Fruit fly (Drosophila melanogaster) Kc167 (cell line): ENCODE data around the gene CG3301.

Experiments used
- Myc ChIP-seq: fragments of >200 bp; optimal IDR thresholded peaks from 2 replicates; lab custom pipeline; 2017; ENCODE audit warnings: missing external identifiers
- Sin3A ChIP-seq: fragments of >200 bp; optimal IDR thresholded peaks from 2 replicates; lab custom pipeline; 2018; ENCODE audit warnings: missing external identifiers
- h ChIP-seq: fragments of >200 bp; optimal IDR thresholded peaks from 3 replicates; lab custom pipeline; 2018; ENCODE audit warnings: missing external identifiers
- insv ChIP-seq: fragments of >200 bp; optimal IDR thresholded peaks from 3 replicates; lab custom pipeline; 2018; ENCODE audit warnings: missing external identifiers
- psq ChIP-seq: fragments of >200 bp; optimal IDR thresholded peaks from 2 replicates; lab custom pipeline; 2017; ENCODE audit warnings: missing external identifiers
- ttk ChIP-seq: sonication (Bioruptor generic); optimal IDR thresholded peaks from 2 replicates; lab custom pipeline; 2017; ENCODE audit warnings: missing external identifiers

CG3301 gene

DNA sequence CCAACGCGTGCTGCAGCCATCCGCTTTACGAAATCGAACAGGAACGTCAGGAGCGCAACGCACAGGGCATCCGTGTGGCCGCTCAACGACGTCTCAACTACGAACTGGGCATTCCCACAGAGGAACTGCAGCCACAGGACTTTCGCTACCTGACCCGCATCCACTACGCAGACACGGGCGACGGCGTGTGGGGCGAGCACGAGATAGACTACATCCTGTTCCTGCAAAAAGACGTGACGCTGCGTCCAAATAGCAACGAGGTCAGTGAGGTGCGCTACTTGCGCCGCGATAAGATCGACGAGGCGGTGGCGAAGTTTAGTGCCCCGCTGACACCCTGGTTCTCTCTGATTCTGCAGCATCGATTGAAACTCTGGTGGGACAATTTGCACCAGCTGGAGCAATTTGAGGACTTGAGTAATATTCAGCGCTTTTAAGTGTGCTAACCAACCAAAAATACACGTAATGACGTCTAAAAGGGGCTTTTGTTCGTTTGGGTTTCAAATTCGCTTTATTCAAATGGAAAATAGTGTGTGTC lies 5.4 kb downstream of the CG3301 start:
- TF ChIP-seq ttk (lab: Kevin White, UChicago) (peak; percentile 1), h (lab: Kevin White, UChicago) (no peak), psq (no peak), Myc (lab: Kevin White, UChicago) (no peak), insv (lab: Kevin White, UChicago) (no peak)

DNA sequence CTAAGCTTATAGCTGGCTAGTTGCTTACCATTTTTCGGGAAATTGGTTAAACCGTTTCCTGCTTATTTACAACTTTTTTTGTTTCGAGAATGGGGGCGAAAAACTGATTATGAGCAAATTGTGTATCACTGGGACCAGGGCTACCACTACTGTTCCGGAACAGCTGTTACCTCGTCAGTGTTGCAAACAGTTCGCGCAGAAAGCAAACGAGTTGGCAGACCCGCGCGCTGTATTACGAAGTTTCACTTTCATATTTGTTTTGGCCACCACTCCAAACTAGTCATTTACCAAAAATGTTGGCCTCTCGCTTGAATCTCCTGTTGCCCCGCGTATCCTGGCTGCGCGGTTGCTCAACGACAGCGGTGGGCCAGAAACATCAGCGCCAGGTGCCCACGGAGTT lies 6.1 kb downstream of the CG3301 start, which contains the start of the genes AP-2sigma and Idi:
TSS of gene AP-2sigma (minus strand) at position 153 of the 400 bp plus-strand sequence.
TSS of gene Idi (plus strand) at position 204 of the 400 bp plus-strand sequence.
- TF ChIP-seq Myc (lab: Kevin White, UChicago) (no peak), psq (no peak), h (lab: Kevin White, UChicago) (no peak), ttk (lab: Kevin White, UChicago) (no peak), insv (lab: Kevin White, UChicago) (no peak), Sin3A (no peak)

DNA sequence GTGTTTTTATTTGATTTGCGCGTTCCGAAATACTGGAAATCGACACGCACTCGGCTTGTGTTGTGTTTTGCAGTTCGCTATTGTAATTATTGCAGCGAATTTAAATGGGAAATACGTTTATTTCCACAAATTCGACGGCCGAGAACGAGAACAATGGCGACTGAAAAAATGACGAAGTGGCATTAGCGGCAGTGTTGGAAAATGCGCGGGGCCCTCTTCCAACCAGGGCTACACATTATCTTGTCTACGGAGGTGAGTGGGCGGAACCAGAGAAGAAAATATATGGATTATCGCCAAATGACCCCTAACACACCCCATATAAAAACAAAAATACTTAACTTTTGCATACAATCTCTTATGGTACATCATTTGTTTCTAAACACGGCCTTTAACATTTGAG lies 7.2 kb downstream of the CG3301 start, which contains the start of gene Rab1:
TSS of gene Rab1 (minus strand) at position 188 of the 400 bp plus-strand sequence.
- TF ChIP-seq psq (no peak), Myc (lab: Kevin White, UChicago) (no peak), insv (lab: Kevin White, UChicago) (no peak), h (lab: Kevin White, UChicago) (no peak), ttk (lab: Kevin White, UChicago) (no peak), Sin3A (no peak)

DNA sequence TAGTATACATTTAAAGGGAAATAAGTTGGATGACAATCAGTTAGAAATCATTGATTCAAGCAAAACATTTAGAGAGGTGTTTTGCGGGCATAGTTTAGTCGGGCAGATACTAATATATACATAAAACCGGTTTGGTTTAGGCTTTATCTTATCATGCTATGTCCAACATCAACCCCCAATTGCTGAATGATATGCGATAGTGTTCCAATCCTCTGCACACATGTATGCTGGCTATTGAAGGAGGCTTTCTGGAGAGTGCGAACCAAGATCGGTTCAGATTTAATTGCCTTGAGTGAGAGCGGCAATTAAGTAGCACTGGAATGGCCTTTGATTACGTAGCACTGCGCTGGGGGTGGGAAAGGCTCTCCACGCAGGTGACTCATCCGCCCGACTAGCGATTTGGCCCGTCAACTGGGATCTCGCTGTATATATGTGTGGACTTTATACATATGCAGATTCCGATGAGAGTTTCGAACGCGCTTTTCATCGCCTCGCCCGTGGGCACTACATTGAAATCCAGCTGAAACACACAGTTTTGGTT lies 8.0 kb downstream of the CG3301 start:
- TF ChIP-seq h (lab: Kevin White, UChicago), result no peak
- no peak for TF ChIP-seq insv (lab: Kevin White, UChicago)
- TF ChIP-seq psq, result no peak
- no peak for TF ChIP-seq ttk (lab: Kevin White, UChicago)
- TF ChIP-seq Sin3A, result no peak
- TF ChIP-seq Myc (lab: Kevin White, UChicago), result no peak

DNA sequence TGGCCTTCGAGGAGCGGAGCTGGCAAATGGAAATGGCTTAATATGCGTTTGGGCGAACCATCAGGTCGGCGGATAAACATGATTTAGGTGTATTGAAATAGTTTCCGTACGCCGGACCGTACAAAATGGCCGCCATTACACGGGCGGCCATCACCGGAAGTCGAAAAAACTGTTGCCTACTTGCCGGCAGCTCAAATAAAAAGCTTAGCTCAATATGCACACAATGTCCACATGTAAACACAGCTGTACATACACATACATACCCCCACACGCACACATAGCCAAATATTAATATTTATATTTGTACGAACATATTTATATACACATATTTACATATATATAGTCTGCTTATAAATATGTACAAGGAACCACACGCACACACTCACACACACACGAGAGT lies 12.9 kb downstream of the CG3301 start:
- TF ChIP-seq Sin3A, result no peak
- TF ChIP-seq Myc (lab: Kevin White, UChicago), result no peak
- TF ChIP-seq h (lab: Kevin White, UChicago), result no peak
- TF ChIP-seq ttk (lab: Kevin White, UChicago), result no peak
- no peak for TF ChIP-seq psq
- TF ChIP-seq insv (lab: Kevin White, UChicago), result no peak

DNA sequence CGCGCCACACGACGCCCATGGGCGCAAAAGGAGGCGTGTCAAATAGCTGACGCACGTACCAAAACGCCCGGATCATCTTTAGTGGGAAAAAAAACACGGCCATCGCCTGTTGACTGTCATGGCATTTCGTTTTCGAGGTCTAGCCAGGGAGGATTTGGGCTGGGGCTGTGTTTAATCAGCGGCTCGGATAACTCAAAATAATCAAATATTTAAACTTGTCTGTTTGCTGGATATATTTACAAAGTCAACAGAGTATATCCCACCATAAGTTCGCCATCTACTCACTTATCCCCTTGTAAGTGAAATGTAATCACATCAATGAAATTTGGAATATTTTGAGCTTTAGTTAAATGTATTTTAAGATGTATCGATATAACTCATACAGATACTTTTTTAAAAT lies 15.3 kb downstream of the CG3301 start:
- no peak for TF ChIP-seq Myc (lab: Kevin White, UChicago)
- no peak for TF ChIP-seq psq
- no peak for TF ChIP-seq h (lab: Kevin White, UChicago)
- TF ChIP-seq insv (lab: Kevin White, UChicago), result no peak
- TF ChIP-seq Sin3A, result no peak
- no peak for TF ChIP-seq ttk (lab: Kevin White, UChicago)

DNA sequence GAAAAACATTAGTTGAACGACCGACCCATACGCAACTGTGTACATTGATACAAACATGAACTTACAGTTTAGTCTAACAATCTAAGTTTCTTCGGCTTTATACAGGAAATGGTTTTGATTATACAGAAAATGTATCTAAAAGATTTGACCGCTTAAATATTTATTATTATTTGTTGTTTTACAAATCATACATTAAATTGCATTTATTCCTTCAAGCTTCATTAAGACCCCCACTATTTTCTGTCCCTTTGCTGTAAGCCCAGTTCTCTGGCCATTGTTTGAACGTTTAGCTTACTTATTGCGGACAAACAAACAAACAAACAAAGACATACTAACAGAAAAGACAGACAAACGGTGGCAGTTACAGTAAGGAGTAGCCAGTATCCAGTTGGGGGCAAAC lies 21.8 kb downstream of the CG3301 start:
- no peak for TF ChIP-seq ttk (lab: Kevin White, UChicago)
- no peak for TF ChIP-seq Myc (lab: Kevin White, UChicago)
- no peak for TF ChIP-seq Sin3A
- no peak for TF ChIP-seq psq
- TF ChIP-seq h (lab: Kevin White, UChicago), result no peak
- no peak for TF ChIP-seq insv (lab: Kevin White, UChicago)

DNA sequence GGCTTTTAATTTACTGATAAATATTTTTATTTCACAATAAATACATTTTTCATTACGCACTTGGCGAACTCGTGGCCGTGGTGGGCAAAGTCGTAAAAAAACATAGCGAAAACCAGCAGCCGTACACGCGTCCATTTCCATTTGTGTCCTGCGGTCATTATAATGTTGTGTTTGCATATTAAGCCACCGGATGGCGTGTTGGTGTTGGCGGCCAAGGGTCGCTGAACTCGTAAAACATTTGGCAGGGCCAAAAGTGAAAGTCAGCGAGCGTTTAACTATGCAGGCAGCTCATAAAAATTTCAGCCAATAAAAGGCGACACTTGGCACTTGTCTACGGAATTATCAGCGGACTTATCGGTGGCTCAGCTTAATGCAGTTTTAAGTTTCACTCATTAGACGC lies 23.6 kb downstream of the CG3301 start:
- TF ChIP-seq psq (no peak), Myc (lab: Kevin White, UChicago) (no peak), h (lab: Kevin White, UChicago) (no peak), insv (lab: Kevin White, UChicago) (no peak), Sin3A (no peak)

DNA sequence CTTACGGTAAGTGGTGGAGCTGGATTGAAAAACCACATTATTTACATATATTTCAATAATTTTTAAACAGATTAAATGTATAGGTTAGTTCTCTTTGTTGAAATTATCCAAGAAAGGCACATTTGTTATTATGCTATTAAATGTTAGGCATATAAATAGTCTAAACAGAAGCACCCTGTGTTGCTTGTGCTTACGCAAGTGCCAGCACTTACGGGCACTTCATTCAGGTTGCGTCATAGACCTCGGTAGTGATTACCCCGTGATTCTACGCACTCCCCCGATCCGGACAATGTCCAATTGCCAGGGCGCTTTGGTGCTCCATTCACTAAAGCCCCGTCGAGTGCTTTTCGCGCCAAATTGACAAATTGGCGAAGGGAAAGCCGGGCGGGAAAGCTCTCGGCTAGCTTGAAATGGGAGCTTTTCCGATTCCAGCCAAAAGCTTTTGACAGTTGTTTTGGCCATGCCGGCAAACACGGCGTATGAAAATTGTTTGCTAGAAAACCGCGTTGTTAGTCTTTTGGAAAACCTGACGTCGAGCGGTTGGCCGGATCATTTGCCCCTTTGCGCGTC lies 29.5 kb downstream of the CG3301 start, which contains the start of gene ETHR:
TSS of gene ETHR (plus strand) at position 520 of the 570 bp plus-strand sequence.
- TF ChIP-seq psq (no peak), insv (lab: Kevin White, UChicago) (no peak), Sin3A (no peak), Myc (lab: Kevin White, UChicago) (no peak), ttk (lab: Kevin White, UChicago) (no peak), h (lab: Kevin White, UChicago) (no peak)

DNA sequence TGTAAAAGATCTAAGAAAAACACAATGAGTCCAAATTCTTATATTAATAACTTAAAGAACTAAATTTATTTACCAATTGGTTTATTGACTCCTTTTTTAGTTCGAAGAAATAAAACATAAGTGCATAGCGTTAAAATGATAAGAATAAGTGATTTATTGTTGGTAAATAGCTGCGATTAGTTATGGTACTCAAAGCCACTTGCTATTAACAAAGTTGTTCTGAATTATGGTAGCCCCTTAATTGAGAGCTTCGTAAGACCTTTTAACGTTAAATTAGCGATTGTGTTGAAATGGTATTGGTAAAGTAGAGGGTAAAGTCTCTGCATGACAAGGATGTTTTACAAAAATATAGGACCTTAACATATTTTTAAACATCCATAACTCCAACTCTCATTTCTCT lies 30.2 kb downstream of the CG3301 start:
- TF ChIP-seq h (lab: Kevin White, UChicago), result no peak
- no peak for TF ChIP-seq Myc (lab: Kevin White, UChicago)
- no peak for TF ChIP-seq psq
- TF ChIP-seq insv (lab: Kevin White, UChicago), result no peak
- no peak for TF ChIP-seq ttk (lab: Kevin White, UChicago)
- no peak for TF ChIP-seq Sin3A

DNA sequence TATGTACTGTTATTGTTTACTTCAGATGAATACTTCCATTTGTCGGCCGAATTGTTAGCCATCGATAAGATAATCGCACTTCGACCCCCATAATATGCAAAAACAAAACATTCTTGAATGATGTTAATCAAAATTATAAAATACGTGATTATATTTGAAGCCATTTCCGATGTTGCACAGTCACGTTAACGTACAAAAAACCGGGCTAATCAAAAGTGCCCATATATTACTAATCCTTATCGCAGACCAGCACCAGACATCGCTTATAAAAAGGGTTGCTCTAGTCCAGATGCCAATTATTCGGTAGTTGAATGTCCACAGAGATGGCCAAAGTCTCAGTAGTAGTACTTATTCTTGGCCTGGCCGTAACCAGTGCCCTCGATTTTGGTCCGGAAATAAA lies 33.7 kb downstream of the CG3301 start, which contains the start of gene CG5892:
TSS of gene CG5892 (plus strand) at position 301 of the 400 bp plus-strand sequence.
- TF ChIP-seq ttk (lab: Kevin White, UChicago) (no peak), psq (no peak), insv (lab: Kevin White, UChicago) (no peak), Myc (lab: Kevin White, UChicago) (no peak), Sin3A (no peak)

DNA sequence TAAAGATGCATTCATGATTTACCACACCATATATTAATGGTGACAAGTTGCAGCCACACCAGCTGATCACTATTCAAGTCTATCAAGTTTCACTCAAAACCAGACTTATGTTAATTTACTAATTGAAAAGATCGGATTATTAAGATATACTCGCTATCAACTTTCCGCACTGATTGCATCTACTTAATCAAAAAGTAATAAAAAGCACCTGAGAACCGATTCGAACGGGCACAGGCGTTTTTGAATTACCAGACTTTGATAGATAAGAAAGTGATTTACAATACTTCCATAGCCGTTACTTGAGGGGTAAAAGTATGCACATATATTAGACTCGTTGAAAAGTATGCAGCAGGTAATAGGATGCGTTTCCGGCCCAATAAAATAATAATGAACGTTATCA lies 34.7 kb downstream of the CG3301 start:
- TF ChIP-seq Sin3A (no peak), psq (no peak), h (lab: Kevin White, UChicago) (no peak), insv (lab: Kevin White, UChicago) (no peak), Myc (lab: Kevin White, UChicago) (no peak), ttk (lab: Kevin White, UChicago) (no peak)
